Worm (Caenorhabditis elegans) whole organism, mixed stage, embryonic: Measurements from ENCODE around the gene ugt-11.
A peak's percentile ranks its signal among the peaks of the same experiment; 100 is the strongest.
"Not testable (repeated sequence)": the region's sequence is repeated elsewhere in the genome, so short reads cannot be mapped to it uniquely, and the experiment has no call there.

Experiments used
- bed-3 ChIP-seq: fragments of 200-800 bp; sonication (Bioruptor generic); optimal IDR thresholded peaks from 3 replicates; lab custom pipeline; 2018; ENCODE audit warnings: mild to moderate bottlenecking, missing genetic modification characterization, moderate library complexity, missing compliant biosample characterization
- blmp-1 ChIP-seq: fragments of 150-350 bp; optimal IDR thresholded peaks from 2 replicates; lab custom pipeline; 2014; ENCODE audit warnings: missing biosample characterization, missing genetic modification characterization
- ceh-39 ChIP-seq: fragments of 150-350 bp; optimal IDR thresholded peaks from 2 replicates; lab custom pipeline; 2014; ENCODE audit warnings: missing biosample characterization, missing genetic modification characterization
- ceh-43 ChIP-seq: fragments of 200-800 bp; sonication (Bioruptor generic); optimal IDR thresholded peaks from 2 replicates; lab custom pipeline; 2018; ENCODE audit warnings: mild to moderate bottlenecking, missing genetic modification characterization, moderate library complexity, missing compliant biosample characterization
- ceh-83 ChIP-seq: fragments of 200-800 bp; sonication (Bioruptor generic); optimal IDR thresholded peaks from 2 replicates; lab custom pipeline; 2018; ENCODE audit warnings: mild to moderate bottlenecking, missing genetic modification characterization, missing compliant biosample characterization
- cnd-1 ChIP-seq: fragments of 200-800 bp; sonication (Bioruptor generic); optimal IDR thresholded peaks from 2 replicates; lab custom pipeline; 2018; ENCODE audit warnings: mild to moderate bottlenecking, missing genetic modification characterization, missing compliant biosample characterization
- drap-1 ChIP-seq: fragments of 200-800 bp; sonication (Bioruptor generic); optimal IDR thresholded peaks from 3 replicates; lab custom pipeline; 2018; ENCODE audit warnings: mild to moderate bottlenecking, missing genetic modification characterization, missing compliant biosample characterization
- elt-1 ChIP-seq: sonication (generic microtip); optimal IDR thresholded peaks from 2 replicates; lab custom pipeline; 2017; ENCODE audit warnings: missing genetic modification characterization, mild to moderate bottlenecking, missing compliant biosample characterization, antibody characterized with exemption, moderate library complexity, borderline replicate concordance; ENCODE audit not compliant: insufficient read depth
- elt-3 ChIP-seq: fragments of 150-350 bp; optimal IDR thresholded peaks from 2 replicates; lab custom pipeline; 2014; ENCODE audit warnings: missing biosample characterization, missing genetic modification characterization
- flh-1 ChIP-seq: fragments of 200-800 bp; sonication (Bioruptor generic); optimal IDR thresholded peaks from 2 replicates; lab custom pipeline; 2018; ENCODE audit warnings: mild to moderate bottlenecking, missing genetic modification characterization, moderate library complexity, missing compliant biosample characterization
- hlh-1 ChIP-seq: fragments of 150-350 bp; optimal IDR thresholded peaks from 2 replicates; lab custom pipeline; 2014; ENCODE audit warnings: missing biosample characterization, missing genetic modification reagents, missing genetic modification characterization
- lin-13 ChIP-seq: fragments of 150-350 bp; optimal IDR thresholded peaks from 2 replicates; lab custom pipeline; 2014; ENCODE audit warnings: missing biosample characterization, missing genetic modification characterization
- lsy-2 ChIP-seq: fragments of 150-350 bp; optimal IDR thresholded peaks from 2 replicates; lab custom pipeline; 2014; ENCODE audit warnings: missing biosample characterization, missing genetic modification characterization
- mab-5 ChIP-seq: fragments of 150-350 bp; optimal IDR thresholded peaks from 2 replicates; lab custom pipeline; 2014; ENCODE audit warnings: missing biosample characterization, missing genetic modification characterization
- mep-1 ChIP-seq: fragments of 150-350 bp; optimal IDR thresholded peaks from 2 replicates; lab custom pipeline; 2017; ENCODE audit warnings: missing biosample characterization, missing genetic modification reagents, missing genetic modification characterization, inconsistent platforms
- nhr-12 ChIP-seq: fragments of 150-350 bp; optimal IDR thresholded peaks from 2 replicates; lab custom pipeline; 2014; ENCODE audit warnings: missing biosample characterization, missing genetic modification characterization
- nhr-2 ChIP-seq: fragments of 150-350 bp; optimal IDR thresholded peaks from 2 replicates; lab custom pipeline; 2014; ENCODE audit warnings: missing biosample characterization, missing genetic modification characterization
- nhr-237 ChIP-seq: fragments of 150-350 bp; optimal IDR thresholded peaks from 2 replicates; lab custom pipeline; 2014; ENCODE audit warnings: missing biosample characterization, missing genetic modification characterization
- nhr-28 ChIP-seq: fragments of 150-350 bp; optimal IDR thresholded peaks from 2 replicates; lab custom pipeline; 2014; ENCODE audit warnings: missing biosample characterization, missing genetic modification characterization
- nhr-76 ChIP-seq: sonication (generic microtip); optimal IDR thresholded peaks from 2 replicates; lab custom pipeline; 2017; ENCODE audit warnings: missing biosample characterization, missing genetic modification characterization
- sem-2 ChIP-seq: fragments of 200-800 bp; sonication (Bioruptor generic); optimal IDR thresholded peaks from 2 replicates; lab custom pipeline; 2018; ENCODE audit warnings: mild to moderate bottlenecking, missing genetic modification characterization, missing compliant biosample characterization
- tbx-8 ChIP-seq: fragments of 200-800 bp; sonication (Bioruptor generic); optimal IDR thresholded peaks from 2 replicates; lab custom pipeline; 2018; ENCODE audit warnings: mild to moderate bottlenecking, missing genetic modification characterization, moderate library complexity, missing compliant biosample characterization
- unc-120 ChIP-seq: sonication (generic microtip); optimal IDR thresholded peaks from 2 replicates; lab custom pipeline; 2017; ENCODE audit warnings: missing genetic modification characterization, missing compliant biosample characterization; ENCODE audit not compliant: poor library complexity, severe bottlenecking
- unc-39 ChIP-seq: fragments of 150-350 bp; optimal IDR thresholded peaks from 2 replicates; lab custom pipeline; 2014; ENCODE audit warnings: missing biosample characterization, missing genetic modification characterization
- unc-62 ChIP-seq: fragments of 150-350 bp; optimal IDR thresholded peaks from 2 replicates; lab custom pipeline; 2014; ENCODE audit warnings: missing biosample characterization, missing genetic modification reagents, missing genetic modification characterization
- zip-8 ChIP-seq: fragments of 150-350 bp; optimal IDR thresholded peaks from 2 replicates; lab custom pipeline; 2014; ENCODE audit warnings: missing biosample characterization, missing genetic modification characterization
- ztf-11 ChIP-seq: fragments of 150-350 bp; optimal IDR thresholded peaks from 2 replicates; lab custom pipeline; 2014; ENCODE audit warnings: missing biosample characterization, missing genetic modification characterization

ugt-11 gene

ce11 chrV:4900020-4900419, 5.1 kb upstream of the ugt-11 start, which contains the start of gene ugt-10:
Gene ugt-10, minus strand, starts transcription at chrV:4900120.
- TF ChIP-seq elt-1 (tag; lab: Kevin White, UChicago); ztf-11 (tag; lab: Kevin White, UChicago); flh-1 (GFP tag; lab: Kevin White, UChicago): not testable (repeated sequence)
- TF ChIP-seq, all 35 proteins: peak for 0; not testable (repeated sequence) for 35

ce11 chrV:4895744-4896143, 873 bp upstream of the ugt-11 start, which contains the start of gene ugt-9:
Gene ugt-9, plus strand, starts transcription at chrV:4896048.
- TF ChIP-seq zip-8 = no peak
- TF ChIP-seq tbx-8 (GFP tag; lab: Kevin White, UChicago) = no peak
- no peak for TF ChIP-seq unc-120 (tag; lab: Kevin White, UChicago)
- no peak for TF ChIP-seq flh-1 (GFP tag; lab: Kevin White, UChicago)

DNA sequence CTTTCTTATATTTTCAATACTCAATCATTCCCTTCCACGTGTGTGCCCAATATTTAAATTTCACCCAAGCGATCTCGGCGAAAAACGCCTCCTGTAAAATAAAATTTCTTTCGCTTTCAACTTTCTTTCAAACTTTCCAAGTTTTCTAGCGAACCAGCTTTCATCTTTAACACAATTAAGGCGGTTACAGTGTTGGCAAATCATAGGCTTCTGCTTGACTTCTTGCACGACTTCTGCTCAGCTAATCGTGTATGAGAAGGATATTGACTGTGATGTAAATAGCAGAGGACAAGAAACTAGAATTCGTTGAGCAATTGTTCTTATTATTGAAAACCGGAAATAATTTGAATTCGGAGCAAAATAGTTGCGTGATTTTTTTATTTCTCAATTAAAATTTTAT, 3.6 kb downstream of the ugt-11 start:
- TF ChIP-seq sem-2 (GFP tag; lab: Kevin White, UChicago) (no peak), elt-3 (no peak), mab-5 (no peak), nhr-12 (tag; lab: Kevin White, UChicago) (no peak), nhr-2 (tag; lab: Kevin White, UChicago) (no peak), unc-120 (tag; lab: Kevin White, UChicago) (no peak), bed-3 (GFP tag; lab: Kevin White, UChicago) (no peak), nhr-76 (no peak), drap-1 (GFP tag; lab: Kevin White, UChicago) (no peak), cnd-1 (no peak), blmp-1 (tag; lab: Kevin White, UChicago) (no peak), unc-39 (no peak), ceh-83 (GFP tag; lab: Kevin White, UChicago) (no peak), zip-8 (no peak), ztf-11 (tag; lab: Kevin White, UChicago) (no peak)

ce11 chrV:4890781-4891180, 4.1 kb downstream of the ugt-11 start:
- TF ChIP-seq bed-3 (GFP tag; lab: Kevin White, UChicago) (no peak), nhr-76 (no peak), hlh-1 (tag; lab: Kevin White, UChicago) (no peak), ceh-43 (no peak), mab-5 (no peak), drap-1 (GFP tag; lab: Kevin White, UChicago) (no peak), nhr-28 (tag; lab: Kevin White, UChicago) (no peak), cnd-1 (no peak), flh-1 (GFP tag; lab: Kevin White, UChicago) (no peak), nhr-237 (tag; lab: Kevin White, UChicago) (no peak), ceh-83 (GFP tag; lab: Kevin White, UChicago) (no peak), elt-1 (tag; lab: Kevin White, UChicago) (no peak), zip-8 (no peak), blmp-1 (tag; lab: Kevin White, UChicago) (no peak), unc-62 (GFP tag; lab: Kevin White, UChicago) (no peak), unc-39 (no peak)

DNA sequence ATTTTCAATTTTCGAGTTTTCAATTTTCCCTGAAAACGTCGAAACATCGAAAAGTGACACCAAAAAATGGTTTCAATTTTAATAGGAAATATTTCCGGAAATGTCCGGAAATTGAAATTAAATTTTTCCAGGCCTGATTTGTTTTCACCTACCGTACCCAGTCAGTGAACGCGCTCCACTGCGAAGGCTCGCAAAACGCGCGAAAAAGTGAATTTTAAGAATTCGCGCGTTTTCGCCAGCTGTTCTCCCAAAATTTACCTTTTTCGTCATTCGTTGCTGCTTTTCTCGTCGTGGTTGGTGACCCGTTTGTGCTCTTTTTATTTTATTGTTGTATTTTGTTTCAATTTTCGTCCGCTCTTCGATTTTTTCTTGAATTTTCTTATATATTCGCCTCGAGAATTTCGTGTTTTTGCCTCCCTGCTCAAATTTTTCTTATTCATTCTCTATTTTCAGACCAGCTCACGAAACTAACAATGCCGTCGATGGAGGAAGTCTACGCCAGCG, 4.8 kb downstream of the ugt-11 start, which contains the start of gene T19H12.2:
Gene T19H12.2 (plus strand): TSS at position 454 of the 504 bp plus-strand sequence.
- TF ChIP-seq elt-1 (tag; lab: Kevin White, UChicago) = no peak
- peak; percentile 50 for TF ChIP-seq lsy-2 (tag; lab: Kevin White, UChicago)

- TF ChIP-seq hlh-1 (tag; lab: Kevin White, UChicago) = no peak
- TF ChIP-seq nhr-237 (tag; lab: Kevin White, UChicago) = no peak
- no peak for TF ChIP-seq mab-5
- no peak for TF ChIP-seq mep-1 (tag; lab: Kevin White, UChicago)
- TF ChIP-seq blmp-1 (tag; lab: Kevin White, UChicago) = no peak
- no peak for TF ChIP-seq elt-1 (tag; lab: Kevin White, UChicago)
- no peak for TF ChIP-seq ceh-43
- TF ChIP-seq ceh-39 = no peak
- TF ChIP-seq lsy-2 (tag; lab: Kevin White, UChicago) = no peak
- no peak for TF ChIP-seq lin-13 (tag; lab: Kevin White, UChicago)
- TF ChIP-seq, all 35 proteins: peak for 0
Measured at ce11 chrV:4889477-4889876, 5.4 kb downstream of the ugt-11 start, which contains the start of gene ugt-12. Gene ugt-12, minus strand, starts transcription at chrV:4889629.
